Worm (Caenorhabditis elegans) whole organism, L4 larva: Measurements from ENCODE around the gene lips-17.

ENCODE experiments used
- D1046.2 ChIP-seq: fragments of 200-800 bp; sonication (Bioruptor generic); IDR thresholded peaks from 2 replicates; pipeline ENCODE4 v1.3.6; 2022; ENCODE audit warnings: missing genetic modification characterization, missing compliant biosample characterization
- F37D6.2 ChIP-seq: sonication (generic microtip); optimal IDR thresholded peaks from 2 replicates; lab custom pipeline; 2016; ENCODE audit warnings: mild to moderate bottlenecking, missing genetic modification characterization, missing compliant biosample characterization
- T26A8.4 ChIP-seq: fragments of 200-800 bp; sonication (Bioruptor generic); IDR thresholded peaks from 2 replicates; pipeline ENCODE4 v1.3.6; 2022; ENCODE audit warnings: missing genetic modification characterization, missing compliant biosample characterization
- Y5F2A.4 ChIP-seq: fragments of 200-800 bp; sonication (Bioruptor generic); optimal IDR thresholded peaks from 2 replicates; lab custom pipeline; 2018; ENCODE audit warnings: mild to moderate bottlenecking, missing genetic modification characterization, missing compliant biosample characterization
- Y75B8A.6 ChIP-seq: fragments of 200-800 bp; sonication (Bioruptor generic); IDR thresholded peaks from 2 replicates; pipeline ENCODE4 v1.3.6; 2022; ENCODE audit warnings: missing genetic modification reagents, missing genetic modification characterization, missing compliant biosample characterization
- aha-1 ChIP-seq: fragments of 150-350 bp; peaks from one replicate; lab custom pipeline; 2014; ENCODE audit warnings: missing biosample characterization, missing genetic modification characterization
- ama-1 ChIP-seq: fragments of 150-350 bp; optimal IDR thresholded peaks from 2 replicates; lab custom pipeline; 2014; ENCODE audit warnings: inconsistent platforms, mixed read lengths
- attf-4 ChIP-seq: sonication (generic microtip); optimal IDR thresholded peaks from 3 replicates; lab custom pipeline; 2017; ENCODE audit warnings: missing biosample characterization, missing genetic modification characterization
- ceh-20 ChIP-seq: fragments of 200-800 bp; sonication (Bioruptor generic); IDR thresholded peaks from 2 replicates; pipeline ENCODE4 v1.3.6; 2022; ENCODE audit warnings: missing genetic modification reagents, missing genetic modification characterization, missing compliant biosample characterization
- ceh-44 ChIP-seq: fragments of 200-800 bp; sonication (Bioruptor generic); IDR thresholded peaks from 2 replicates; pipeline ENCODE4 v1.3.6; 2022; ENCODE audit warnings: missing genetic modification reagents, missing genetic modification characterization, missing compliant biosample characterization
- ctbp-1 ChIP-seq: fragments of 200-800 bp; sonication (Bioruptor generic); IDR thresholded peaks from 2 replicates; pipeline ENCODE4 v1.3.6; 2022; ENCODE audit warnings: missing genetic modification reagents, missing genetic modification characterization, missing compliant biosample characterization
- daf-12 ChIP-seq: fragments of 150-350 bp; optimal IDR thresholded peaks from 2 replicates; lab custom pipeline; 2014; ENCODE audit warnings: missing biosample characterization, missing genetic modification reagents, missing genetic modification characterization
- dpl-1 ChIP-seq: fragments of 150-350 bp; optimal IDR thresholded peaks from 2 replicates; lab custom pipeline; 2014; ENCODE audit warnings: missing biosample characterization, missing genetic modification reagents, missing genetic modification characterization
- egl-43 ChIP-seq: fragments of 200-800 bp; sonication (Bioruptor generic); IDR thresholded peaks from 2 replicates; pipeline ENCODE4 v1.3.6; 2022; ENCODE audit warnings: missing genetic modification reagents, missing genetic modification characterization, missing compliant biosample characterization
- fkh-10 ChIP-seq: fragments of 150-350 bp; optimal IDR thresholded peaks from 2 replicates; lab custom pipeline; 2014; ENCODE audit warnings: missing biosample characterization, missing genetic modification reagents, missing genetic modification characterization
- hif-1 ChIP-seq, 2 experiments: sonication (generic microtip); optimal IDR thresholded peaks; 2 replicates each; lab custom pipeline; 2016 to 2017; ENCODE audit warnings: missing compliant biosample characterization in 2 of 2, missing genetic modification characterization in 2 of 2, missing genetic modification reagents in 2 of 2, missing genotype in 2 of 2, mild to moderate bottlenecking in 1 of 2
- hmg-1.1 ChIP-seq: fragments of 200-800 bp; sonication (Bioruptor generic); IDR thresholded peaks from 2 replicates; pipeline ENCODE4 v1.3.6; 2022; ENCODE audit warnings: missing genetic modification reagents, missing genetic modification characterization, missing compliant biosample characterization
- jun-1 ChIP-seq: fragments of 150-350 bp; optimal IDR thresholded peaks from 2 replicates; lab custom pipeline; 2014; ENCODE audit warnings: missing biosample characterization, missing genetic modification reagents, missing genetic modification characterization
- lin-38 ChIP-seq: fragments of 200-800 bp; sonication (Bioruptor generic); IDR thresholded peaks from 2 replicates; pipeline ENCODE4 v1.3.6; 2022; ENCODE audit warnings: missing genetic modification reagents, missing genetic modification characterization, missing compliant biosample characterization
- lir-3 ChIP-seq: sonication (generic microtip); optimal IDR thresholded peaks from 2 replicates; lab custom pipeline; 2016; ENCODE audit warnings: mild to moderate bottlenecking, missing genetic modification characterization, missing compliant biosample characterization
- lsy-2 ChIP-seq, 2 experiments: fragments of 150-350 bp in 1 of 2; sonication (generic microtip) in 1 of 2; optimal IDR thresholded peaks; 2 replicates each; lab custom pipeline; 2014 to 2017; ENCODE audit warnings: missing biosample characterization in 2 of 2, missing genetic modification characterization in 2 of 2
- mdl-1 ChIP-seq, 2 experiments: fragments of 150-350 bp in 1 of 2; sonication (generic microtip) in 1 of 2; optimal IDR thresholded peaks; 2 replicates each; lab custom pipeline; 2014 to 2017; ENCODE audit warnings: missing biosample characterization in 2 of 2, missing genetic modification characterization in 2 of 2
- mep-1 ChIP-seq: fragments of 150-350 bp; sonication (generic microtip); optimal IDR thresholded peaks from 3 replicates; lab custom pipeline; 2014; ENCODE audit warnings: missing biosample characterization, missing genetic modification characterization
- mes-2 ChIP-seq: sonication (generic microtip); optimal IDR thresholded peaks from 2 replicates; lab custom pipeline; 2016; ENCODE audit warnings: missing genotype, mild to moderate bottlenecking, missing genetic modification characterization, missing compliant biosample characterization; ENCODE audit not compliant: poor library complexity, severe bottlenecking
- mxl-3 ChIP-seq: fragments of 200-800 bp; sonication (Bioruptor generic); optimal IDR thresholded peaks from 2 replicates; lab custom pipeline; 2018; ENCODE audit warnings: mild to moderate bottlenecking, missing genetic modification characterization, missing compliant biosample characterization
- nhr-111 ChIP-seq: fragments of 200-800 bp; sonication (Bioruptor generic); optimal IDR thresholded peaks from 2 replicates; lab custom pipeline; 2018; ENCODE audit warnings: mild to moderate bottlenecking, missing genetic modification characterization, missing compliant biosample characterization
- nhr-25 ChIP-seq: sonication (generic microtip); optimal IDR thresholded peaks from 2 replicates; lab custom pipeline; 2017; ENCODE audit warnings: missing genetic modification characterization, mild to moderate bottlenecking, missing compliant biosample characterization, antibody characterized with exemption, moderate library complexity, borderline replicate concordance; ENCODE audit not compliant: insufficient read depth
- nhr-28 ChIP-seq: fragments of 150-350 bp; optimal IDR thresholded peaks from 2 replicates; lab custom pipeline; 2014; ENCODE audit warnings: missing biosample characterization, missing genetic modification characterization
- nhr-41 ChIP-seq: fragments of 200-800 bp; sonication (Bioruptor generic); IDR thresholded peaks from 2 replicates; pipeline ENCODE4 v1.3.6; 2022; ENCODE audit warnings: missing genetic modification reagents, missing genetic modification characterization, missing compliant biosample characterization
- nhr-42 ChIP-seq: fragments of 200-800 bp; sonication (Bioruptor generic); IDR thresholded peaks from 2 replicates; pipeline ENCODE4 v1.3.6; 2022; ENCODE audit warnings: missing genetic modification characterization, missing compliant biosample characterization
- nhr-48 ChIP-seq: sonication (generic microtip); optimal IDR thresholded peaks from 2 replicates; lab custom pipeline; 2016; ENCODE audit warnings: mild to moderate bottlenecking, missing genetic modification characterization, missing compliant biosample characterization
- nhr-6 ChIP-seq: fragments of 150-350 bp; optimal IDR thresholded peaks from 2 replicates; lab custom pipeline; 2014; ENCODE audit warnings: missing biosample characterization, missing genetic modification characterization
- nhr-76 ChIP-seq: fragments of 150-350 bp; optimal IDR thresholded peaks from 2 replicates; lab custom pipeline; 2014; ENCODE audit warnings: missing biosample characterization, missing genetic modification characterization
- nhr-77 ChIP-seq: fragments of 150-350 bp; optimal IDR thresholded peaks from 2 replicates; lab custom pipeline; 2014; ENCODE audit warnings: missing biosample characterization, missing genetic modification characterization
- snpc-1.2 ChIP-seq: fragments of 200-800 bp; sonication (Bioruptor generic); IDR thresholded peaks from 2 replicates; pipeline ENCODE4 v1.3.6; 2022; ENCODE audit warnings: missing genetic modification reagents, missing genetic modification characterization, missing compliant biosample characterization
- snpc-4 ChIP-seq: fragments of 150-350 bp; optimal IDR thresholded peaks from 2 replicates; lab custom pipeline; 2014; ENCODE audit warnings: missing biosample characterization, missing genetic modification characterization
- tag-97 ChIP-seq: fragments of 200-800 bp; sonication (Bioruptor generic); IDR thresholded peaks from 2 replicates; pipeline ENCODE4 v1.3.6; 2022; ENCODE audit warnings: missing genetic modification characterization, missing compliant biosample characterization
- tra-1 ChIP-seq: fragments of 200-800 bp; sonication (Bioruptor generic); IDR thresholded peaks from 2 replicates; pipeline ENCODE4 v1.3.6; 2022; ENCODE audit warnings: missing genetic modification reagents, missing genetic modification characterization, missing compliant biosample characterization
- unc-39 ChIP-seq: sonication (generic microtip); optimal IDR thresholded peaks from 2 replicates; lab custom pipeline; 2017; ENCODE audit warnings: missing biosample characterization, missing genetic modification characterization
- vab-7 ChIP-seq: fragments of 200-800 bp; sonication (Bioruptor generic); IDR thresholded peaks from 2 replicates; pipeline ENCODE4 v1.3.6; 2022; ENCODE audit warnings: missing genetic modification reagents, missing genetic modification characterization, missing compliant biosample characterization
- zag-1 ChIP-seq: fragments of 150-350 bp; optimal IDR thresholded peaks from 2 replicates; lab custom pipeline; 2014; ENCODE audit warnings: missing biosample characterization, missing genetic modification characterization
- zfp-3 ChIP-seq: fragments of 200-800 bp; sonication (Bioruptor generic); conservative IDR thresholded peaks from 2 replicates; pipeline ENCODE4 v1.3.6; 2022; ENCODE audit warnings: missing genetic modification reagents, missing genetic modification characterization, missing compliant biosample characterization
- ztf-11 ChIP-seq: fragments of 150-350 bp; optimal IDR thresholded peaks from 2 replicates; lab custom pipeline; 2014; ENCODE audit warnings: missing biosample characterization, missing genetic modification characterization

The lips-17 gene

ce11 chrII:7642016-7642653, 34.1 kb downstream of the lips-17 start (continued):
- TF ChIP-seq unc-39 (no peak), ztf-11 (tag; lab: Kevin White, UChicago) (no peak), nhr-42 (GFP tag; lab: Robert Waterston, UW) (no peak), zag-1 (tag; lab: Kevin White, UChicago) (no peak), lin-38 (peak; percentile 8; the same call in 1 of the 2 replicates), nhr-28 (tag; lab: Kevin White, UChicago) (no peak), aha-1 (tag; lab: Kevin White, UChicago) (peak; percentile 85), hif-1 (tag; optimal IDR thresholded peaks at IDR 0.05; lab: Kevin White, UChicago) (peak in 1 of 2 experiments; percentile 67), nhr-77 (tag; lab: Kevin White, UChicago) (no peak), tra-1 (GFP tag; lab: Robert Waterston, UW) (no peak), nhr-41 (GFP tag; lab: Robert Waterston, UW) (no peak), snpc-4 (tag; lab: Kevin White, UChicago) (no peak), mep-1 (tag; lab: Kevin White, UChicago) (peak; percentile 70), nhr-6 (tag; lab: Kevin White, UChicago) (no peak), nhr-48 (tag; lab: Kevin White, UChicago) (peak; percentile 28), daf-12 (no peak), mxl-3 (GFP tag; lab: Kevin White, UChicago) (peak; percentile 28), dpl-1 (GFP tag; lab: Kevin White, UChicago) (no peak), vab-7 (peak; percentile 31; the same call in 1 of the 2 replicates), lir-3 (tag; lab: Kevin White, UChicago) (no peak), nhr-76 (tag; lab: Kevin White, UChicago) (no peak), nhr-25 (tag; lab: Kevin White, UChicago) (no peak), tag-97 (GFP tag; lab: Robert Waterston, UW) (no peak), ama-1 (no peak), zfp-3 (GFP tag; lab: Robert Waterston, UW) (no peak), Y75B8A.6 (GFP tag; lab: Robert Waterston, UW) (no peak), lsy-2 (tag; optimal IDR thresholded peaks at IDR 0.05; lab: Kevin White, UChicago) (peak; percentile 63 to 74), T26A8.4 (GFP tag; lab: Robert Waterston, UW) (no peak), ctbp-1 (GFP tag; lab: Robert Waterston, UW) (peak; percentile 84), attf-4 (no peak), jun-1 (tag; lab: Kevin White, UChicago) (no peak), nhr-111 (GFP tag; lab: Kevin White, UChicago) (no peak), D1046.2 (GFP tag; lab: Robert Waterston, UW) (no peak), ceh-44 (GFP tag; lab: Robert Waterston, UW) (no peak), egl-43 (GFP tag; lab: Robert Waterston, UW) (peak; percentile 79), F37D6.2 (tag; lab: Kevin White, UChicago) (peak; percentile 51), snpc-1.2 (GFP tag; lab: Robert Waterston, UW) (no peak), fkh-10 (peak; percentile 94), ceh-20 (peak; percentile 45; the same call in 1 of the 2 replicates), Y5F2A.4 (GFP tag; lab: Kevin White, UChicago) (no peak), mes-2 (tag; lab: Kevin White, UChicago) (peak; percentile 25), mdl-1 (tag; optimal IDR thresholded peaks at IDR 0.05; lab: Kevin White, UChicago) (peak; percentile 47 to 87), hmg-1.1 (GFP tag; lab: Robert Waterston, UW) (peak; percentile 81)
